Worm (Caenorhabditis elegans): Measurements from ENCODE around the gene exos-1.

Gene exos-1

DNA sequence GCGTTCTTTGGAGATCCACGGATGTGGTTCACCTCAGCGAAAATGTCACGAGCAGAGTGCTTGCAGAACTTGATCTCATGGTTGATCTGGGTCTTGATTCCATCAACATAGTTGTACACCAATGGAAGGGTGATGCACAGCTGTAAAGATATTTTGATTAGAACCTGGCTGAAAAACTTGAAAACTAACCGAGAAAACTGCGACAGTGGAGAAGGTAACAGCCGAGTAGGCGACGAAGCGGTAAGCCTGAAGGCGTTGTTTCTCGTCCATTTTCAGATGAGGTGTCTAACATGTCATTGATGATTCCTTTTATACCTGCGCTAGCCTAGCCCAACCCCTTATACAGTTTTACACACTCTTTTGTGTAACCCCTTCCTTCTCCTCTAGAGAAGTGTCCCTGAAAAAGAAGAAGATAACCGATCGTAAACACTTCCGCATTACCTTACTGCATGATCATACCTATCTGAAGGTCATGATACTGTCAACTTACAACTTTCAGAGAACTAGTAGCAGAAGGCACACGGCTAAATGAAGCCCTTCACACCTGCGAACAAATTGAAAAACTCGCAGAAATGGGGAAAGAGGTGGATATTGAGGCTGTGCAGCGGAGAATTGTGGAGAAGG, 21.2 kb upstream of the exos-1 start, which contains the start of gene col-94:
TSS of gene col-94 (minus strand) at position 313 of the 624 bp plus-strand sequence.
- no peak for TF ChIP-seq ztf-29 (GFP tag; IDR thresholded peaks at IDR 0.05)
- no peak for TF ChIP-seq T22C8.4 (GFP tag; IDR thresholded peaks at IDR 0.05)

DNA sequence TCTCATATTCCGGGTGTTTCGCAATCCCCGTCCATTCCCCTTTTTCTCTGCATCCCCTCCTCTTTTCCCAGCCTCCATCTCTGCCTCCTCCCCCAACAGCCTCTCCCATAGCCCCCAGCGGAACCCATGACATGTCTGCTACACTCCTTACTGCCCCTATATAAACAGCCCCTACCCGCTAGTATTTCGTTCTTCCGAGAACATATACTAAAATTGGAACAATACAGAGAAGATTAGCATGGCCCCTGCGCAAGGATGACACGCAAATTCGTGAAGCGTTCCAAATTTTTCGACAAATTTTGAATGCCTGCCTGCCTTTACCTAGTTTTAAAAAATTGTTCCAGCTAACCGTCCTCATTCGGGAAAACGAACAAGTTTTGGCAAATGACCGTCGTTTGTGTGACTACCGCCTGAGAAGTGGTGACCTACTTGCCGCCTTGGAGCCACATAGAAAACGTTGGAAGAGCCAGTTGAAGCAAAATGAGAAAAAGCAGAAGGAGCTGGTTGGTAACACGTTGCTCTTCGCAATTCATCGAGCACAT, 19.3 kb upstream of the exos-1 start:
- TF ChIP-seq klf-2 (GFP tag; conservative IDR thresholded peaks at IDR 0.05) (peak; percentile 96), cog-1 (tag; optimal IDR thresholded peaks at IDR 0.05) (peak; percentile 96), ztf-29 (GFP tag; IDR thresholded peaks at IDR 0.05) (peak; percentile 93), med-1 (GFP tag; optimal IDR thresholded peaks at IDR 0.05; ENCODE audit: insufficient read depth) (peak; percentile 66), T22C8.4 (GFP tag; IDR thresholded peaks at IDR 0.05) (peak; percentile 92), ref-1 (GFP tag; conservative IDR thresholded peaks at IDR 0.05) (peak; percentile 91), tab-1 (GFP tag; IDR thresholded peaks at IDR 0.05) (peak; percentile 94), flt-1 (GFP tag; IDR thresholded peaks at IDR 0.05) (peak; percentile 96), ztf-23 (GFP tag; IDR thresholded peaks at IDR 0.05) (peak; percentile 97)

DNA sequence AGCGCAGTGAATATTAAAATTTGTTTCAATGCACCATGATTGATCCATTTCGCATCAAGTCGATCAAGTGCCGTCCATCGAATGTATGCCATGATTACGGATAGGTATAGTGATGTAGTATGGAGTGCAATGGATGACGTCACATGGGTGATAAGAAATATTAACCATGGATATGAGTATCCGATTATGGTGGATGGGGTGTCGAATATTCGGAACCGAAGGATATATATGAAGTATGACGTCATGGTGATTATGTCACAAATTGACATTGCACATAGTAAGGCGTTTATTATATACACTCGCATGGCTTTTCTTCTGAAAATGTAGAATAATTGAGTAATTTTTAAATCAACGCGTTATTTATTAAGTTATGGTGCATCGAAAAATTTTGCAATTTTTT, 14.8 kb upstream of the exos-1 start:
- TF ChIP-seq flt-1 (GFP tag; IDR thresholded peaks at IDR 0.05) (no peak), tab-1 (GFP tag; IDR thresholded peaks at IDR 0.05) (no peak), med-1 (GFP tag; optimal IDR thresholded peaks at IDR 0.05; ENCODE audit: insufficient read depth) (no peak), klf-2 (GFP tag; conservative IDR thresholded peaks at IDR 0.05) (no peak), ztf-23 (GFP tag; IDR thresholded peaks at IDR 0.05) (no peak)

DNA sequence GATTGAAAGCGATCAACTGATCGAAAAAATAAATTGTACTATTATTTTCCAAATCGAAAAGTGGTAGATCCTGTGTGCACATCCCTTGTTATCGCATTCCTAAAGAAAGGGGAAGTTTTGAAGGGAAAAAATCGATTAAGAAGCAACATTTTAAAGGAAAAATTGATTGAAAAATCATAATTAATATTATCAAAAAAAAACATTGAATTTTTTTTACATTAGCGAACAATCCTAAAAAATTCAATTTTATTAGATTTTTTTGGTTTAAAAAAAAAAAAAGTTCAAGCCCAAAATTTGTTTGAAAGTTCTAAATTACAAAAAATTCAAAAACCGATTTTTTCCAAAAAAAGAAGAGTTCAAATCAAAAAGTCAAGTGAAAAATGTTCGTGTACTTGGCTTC, 13.7 kb upstream of the exos-1 start, which contains the start of gene dmsr-5:
TSS of gene dmsr-5 (minus strand) at position 101 of the 400 bp plus-strand sequence.
- TF ChIP-seq T22C8.4 (GFP tag; IDR thresholded peaks at IDR 0.05): no peak
- no peak for TF ChIP-seq med-1 (GFP tag; optimal IDR thresholded peaks at IDR 0.05; ENCODE audit: insufficient read depth)
- TF ChIP-seq ztf-23 (GFP tag; IDR thresholded peaks at IDR 0.05): no peak
- no peak for TF ChIP-seq cog-1 (tag; optimal IDR thresholded peaks at IDR 0.05)
- no peak for TF ChIP-seq klf-2 (GFP tag; conservative IDR thresholded peaks at IDR 0.05)
- no peak for TF ChIP-seq tab-1 (GFP tag; IDR thresholded peaks at IDR 0.05)

DNA sequence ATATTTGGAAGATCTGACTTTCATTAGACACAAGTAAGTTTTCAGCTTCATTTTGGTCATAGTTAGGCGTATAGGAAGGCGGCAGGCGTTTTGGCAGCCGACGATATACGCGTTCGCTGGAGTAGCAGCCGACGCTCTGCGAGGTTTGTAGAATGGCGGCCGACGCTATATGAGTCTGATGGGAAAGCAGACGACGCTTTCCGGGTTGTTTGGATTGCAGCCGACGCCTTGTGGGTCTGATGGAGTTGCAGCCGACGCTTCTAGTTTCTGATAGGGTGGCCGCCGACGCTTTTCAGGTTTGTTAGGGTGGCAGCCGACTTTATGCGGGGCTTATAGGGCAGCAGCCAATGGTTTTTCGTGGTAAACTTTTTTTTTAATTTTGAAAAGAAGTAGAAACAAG, 6.0 kb upstream of the exos-1 start:
- TF ChIP-seq T22C8.4 (GFP tag; IDR thresholded peaks at IDR 0.05) (no peak), med-1 (GFP tag; optimal IDR thresholded peaks at IDR 0.05; ENCODE audit: insufficient read depth) (no peak), cog-1 (tag; optimal IDR thresholded peaks at IDR 0.05) (no peak), tab-1 (GFP tag; IDR thresholded peaks at IDR 0.05) (no peak), ztf-23 (GFP tag; IDR thresholded peaks at IDR 0.05) (no peak), ref-1 (GFP tag; conservative IDR thresholded peaks at IDR 0.05) (no peak)

DNA sequence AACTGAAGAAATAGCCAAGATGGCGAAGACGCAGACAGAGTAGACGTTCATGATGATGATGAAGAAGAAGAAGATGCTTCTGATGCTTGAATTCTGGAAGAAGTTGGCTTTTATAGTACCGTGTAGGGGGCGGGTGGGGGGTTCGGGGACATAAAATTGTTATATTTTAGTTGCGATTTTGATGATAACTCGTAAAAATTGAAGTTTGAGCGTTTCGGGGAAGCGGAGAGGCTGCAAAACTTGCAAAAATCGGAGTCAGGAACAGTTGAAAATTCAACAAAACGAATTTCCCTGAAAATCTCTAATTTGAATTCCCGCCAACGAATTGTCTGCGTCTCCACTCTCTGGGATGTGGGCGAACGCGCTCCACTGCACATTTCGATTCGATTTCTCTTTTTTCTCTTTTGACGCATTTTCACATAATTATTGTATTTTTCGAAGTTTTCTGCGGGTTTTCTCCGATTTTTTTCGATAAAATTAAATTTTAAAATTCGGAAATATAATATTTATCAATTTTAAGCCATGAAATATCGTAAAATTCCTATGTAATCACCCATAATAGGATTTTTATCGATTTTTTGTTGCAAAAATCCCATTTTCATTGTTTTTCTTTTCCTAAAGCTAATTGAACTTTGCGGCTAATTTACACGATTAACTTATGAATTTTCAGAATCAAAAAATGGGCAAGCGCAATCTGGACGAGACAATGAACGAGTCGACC, 1.1 kb upstream of the exos-1 start, which contains the start of the genes fipr-17 and Y48A6B.3:
TSS of gene fipr-17 (minus strand) at position 51 of the 721 bp plus-strand sequence.
TSS of gene Y48A6B.3 (plus strand) at position 671 of the 721 bp plus-strand sequence.
- TF ChIP-seq ref-1 (GFP tag; conservative IDR thresholded peaks at IDR 0.05): no peak
- peak; percentile 72 for TF ChIP-seq ztf-23 (GFP tag; IDR thresholded peaks at IDR 0.05)
- TF ChIP-seq flt-1 (GFP tag; IDR thresholded peaks at IDR 0.05): peak; percentile 72
- TF ChIP-seq cog-1 (tag; optimal IDR thresholded peaks at IDR 0.05): peak; percentile 4
- no peak for TF ChIP-seq tab-1 (GFP tag; IDR thresholded peaks at IDR 0.05)
- no peak for TF ChIP-seq ztf-29 (GFP tag; IDR thresholded peaks at IDR 0.05)
- no peak for TF ChIP-seq med-1 (GFP tag; optimal IDR thresholded peaks at IDR 0.05; ENCODE audit: insufficient read depth)
- 0 out of 2 replicates have a peak, but pooled peaks have one; percentile 38 for TF ChIP-seq T22C8.4 (GFP tag; IDR thresholded peaks at IDR 0.05)
- no peak for TF ChIP-seq klf-2 (GFP tag; conservative IDR thresholded peaks at IDR 0.05)

DNA sequence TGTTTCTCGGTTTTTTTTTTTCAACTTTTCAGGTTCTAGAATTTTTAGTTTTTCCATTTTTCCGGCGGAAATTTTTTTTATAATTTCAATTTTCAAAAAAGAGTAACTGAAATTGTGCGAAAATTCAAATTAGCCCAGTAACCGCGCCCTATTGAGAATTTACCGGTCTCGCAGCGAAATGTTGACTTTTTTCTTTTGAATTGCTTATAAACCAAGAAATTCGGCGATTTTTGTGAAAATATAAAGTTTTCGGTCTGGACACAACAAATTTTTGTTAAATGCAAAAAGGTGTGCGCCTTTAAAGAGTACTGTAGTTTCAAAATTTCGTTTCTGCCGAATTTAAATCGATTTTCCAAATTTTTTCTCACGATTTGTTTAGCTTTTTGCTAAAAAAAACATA, 1.8 kb downstream of the exos-1 start:
- no peak for TF ChIP-seq cog-1 (tag; optimal IDR thresholded peaks at IDR 0.05)
- TF ChIP-seq T22C8.4 (GFP tag; IDR thresholded peaks at IDR 0.05): no peak
- no peak for TF ChIP-seq ztf-29 (GFP tag; IDR thresholded peaks at IDR 0.05)
- TF ChIP-seq tab-1 (GFP tag; IDR thresholded peaks at IDR 0.05): no peak
- TF ChIP-seq ztf-23 (GFP tag; IDR thresholded peaks at IDR 0.05): no peak
- TF ChIP-seq ref-1 (GFP tag; conservative IDR thresholded peaks at IDR 0.05): no peak
- TF ChIP-seq klf-2 (GFP tag; conservative IDR thresholded peaks at IDR 0.05): no peak
- TF ChIP-seq flt-1 (GFP tag; IDR thresholded peaks at IDR 0.05): no peak
- TF ChIP-seq med-1 (GFP tag; optimal IDR thresholded peaks at IDR 0.05; ENCODE audit: insufficient read depth): no peak

DNA sequence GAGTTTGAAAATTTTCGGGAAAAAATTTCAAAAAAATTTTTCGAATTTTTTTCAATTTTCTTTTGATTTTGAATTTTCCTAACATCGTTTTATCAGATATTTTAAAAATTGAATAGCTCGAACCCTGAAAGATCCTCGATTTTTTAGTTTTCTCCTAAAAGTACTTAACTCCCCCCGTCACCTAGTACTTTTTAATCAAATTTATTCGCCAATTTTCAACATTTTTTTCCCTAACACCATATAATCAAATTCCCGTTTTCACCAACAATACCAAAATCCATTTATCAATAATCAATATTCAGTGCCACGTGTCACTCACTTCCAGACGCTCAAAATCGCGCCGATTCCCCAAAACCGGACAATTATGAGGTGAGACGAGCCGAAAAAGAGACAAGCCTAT, 3.4 kb downstream of the exos-1 start, which contains the start of gene kvs-4:
TSS of gene kvs-4 (plus strand) at position 301 of the 400 bp plus-strand sequence.
- no peak for TF ChIP-seq cog-1 (tag; optimal IDR thresholded peaks at IDR 0.05)
- no peak for TF ChIP-seq ztf-23 (GFP tag; IDR thresholded peaks at IDR 0.05)
- no peak for TF ChIP-seq ref-1 (GFP tag; conservative IDR thresholded peaks at IDR 0.05)
- no peak for TF ChIP-seq ztf-29 (GFP tag; IDR thresholded peaks at IDR 0.05)
- no peak for TF ChIP-seq klf-2 (GFP tag; conservative IDR thresholded peaks at IDR 0.05)
- TF ChIP-seq T22C8.4 (GFP tag; IDR thresholded peaks at IDR 0.05): no peak
- TF ChIP-seq flt-1 (GFP tag; IDR thresholded peaks at IDR 0.05): no peak
- no peak for TF ChIP-seq med-1 (GFP tag; optimal IDR thresholded peaks at IDR 0.05; ENCODE audit: insufficient read depth)
- TF ChIP-seq tab-1 (GFP tag; IDR thresholded peaks at IDR 0.05): no peak

DNA sequence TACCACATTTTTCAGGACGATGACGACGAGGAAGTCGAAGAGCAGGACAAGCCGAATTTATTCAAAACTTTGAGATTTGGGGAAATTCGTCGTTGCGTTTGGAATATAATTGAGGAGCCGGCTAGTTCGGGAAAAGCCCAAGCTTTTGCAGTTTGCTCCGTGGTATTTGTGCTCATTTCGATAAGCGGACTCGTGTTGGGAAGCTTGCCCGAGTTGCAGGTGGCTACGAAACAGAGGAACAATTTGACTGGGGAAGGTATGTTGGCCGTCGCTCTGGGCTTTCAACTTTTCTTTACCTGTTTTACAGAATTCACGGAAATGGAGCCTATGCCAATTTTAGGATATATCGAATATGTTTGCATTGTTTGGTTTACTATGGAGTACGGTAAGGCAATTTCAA, 13.4 kb downstream of the exos-1 start:
- no peak for TF ChIP-seq ztf-23 (GFP tag; IDR thresholded peaks at IDR 0.05)
- no peak for TF ChIP-seq cog-1 (tag; optimal IDR thresholded peaks at IDR 0.05)
- no peak for TF ChIP-seq ztf-29 (GFP tag; IDR thresholded peaks at IDR 0.05)
- TF ChIP-seq klf-2 (GFP tag; conservative IDR thresholded peaks at IDR 0.05): no peak
- TF ChIP-seq T22C8.4 (GFP tag; IDR thresholded peaks at IDR 0.05): no peak
- no peak for TF ChIP-seq med-1 (GFP tag; optimal IDR thresholded peaks at IDR 0.05; ENCODE audit: insufficient read depth)
- no peak for TF ChIP-seq tab-1 (GFP tag; IDR thresholded peaks at IDR 0.05)
- TF ChIP-seq flt-1 (GFP tag; IDR thresholded peaks at IDR 0.05): no peak
- TF ChIP-seq ref-1 (GFP tag; conservative IDR thresholded peaks at IDR 0.05): no peak
